Fruit fly (Drosophila melanogaster) whole organism, larva: ENCODE results near the gene TbCMF46.

Experiments
- noc ChIP-seq: fragments of 200-800 bp; sonication (Bioruptor generic); optimal IDR thresholded peaks from 3 replicates; lab custom pipeline; 2019; ENCODE audit warnings: missing biosample characterization, mild to moderate bottlenecking, missing genetic modification characterization, moderate library complexity

The TbCMF46 gene

dm6 chr2L:9945086-9945485 is 20.4 kb upstream of the TbCMF46 start:
- TF ChIP-seq noc (tag; lab: Kevin White, UChicago), result no peak

DNA sequence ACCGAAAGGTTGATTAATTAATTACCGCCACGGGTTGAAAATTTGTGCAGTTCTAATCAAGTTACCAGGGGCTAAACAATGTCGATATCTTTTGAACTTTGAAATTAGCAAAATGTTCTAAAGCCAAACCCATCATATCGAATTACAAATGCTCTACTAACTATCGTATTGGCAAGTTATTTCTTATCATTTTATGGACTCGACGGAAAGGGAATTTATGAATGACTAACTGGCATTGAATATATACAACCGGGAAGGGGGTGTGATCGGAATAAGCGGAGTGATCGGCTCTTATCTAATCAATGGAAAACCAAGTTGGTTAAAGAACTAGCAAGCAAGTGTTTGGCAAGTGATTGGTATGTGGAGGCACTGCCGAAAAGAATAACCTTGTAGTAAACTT is 18.9 kb upstream of the TbCMF46 start:
- TF ChIP-seq noc (tag; lab: Kevin White, UChicago), result peak; percentile 61

- peak; percentile 43 for TF ChIP-seq noc (tag; lab: Kevin White, UChicago)
Observed at dm6 chr2L:9938631-9939256, 14.1 kb upstream of the TbCMF46 start, which contains the start of the genes Datp and CG4619. Gene Datp, minus strand, starts transcription at chr2L:9938790. Gene CG4619, plus strand, starts transcription at chr2L:9938863.

dm6 chr2L:9937908-9938307 is 13.2 kb upstream of the TbCMF46 start, which contains the start of gene Arglu1:
Gene Arglu1, minus strand, starts transcription at chr2L:9938134.
- no peak for TF ChIP-seq noc (tag; lab: Kevin White, UChicago)

- TF ChIP-seq noc (tag; lab: Kevin White, UChicago), result no peak
Observed at dm6 chr2L:9933063-9933462, 8.4 kb upstream of the TbCMF46 start, which contains the start of gene Cpr30F. Gene Cpr30F, minus strand, starts transcription at chr2L:9933163.

DNA sequence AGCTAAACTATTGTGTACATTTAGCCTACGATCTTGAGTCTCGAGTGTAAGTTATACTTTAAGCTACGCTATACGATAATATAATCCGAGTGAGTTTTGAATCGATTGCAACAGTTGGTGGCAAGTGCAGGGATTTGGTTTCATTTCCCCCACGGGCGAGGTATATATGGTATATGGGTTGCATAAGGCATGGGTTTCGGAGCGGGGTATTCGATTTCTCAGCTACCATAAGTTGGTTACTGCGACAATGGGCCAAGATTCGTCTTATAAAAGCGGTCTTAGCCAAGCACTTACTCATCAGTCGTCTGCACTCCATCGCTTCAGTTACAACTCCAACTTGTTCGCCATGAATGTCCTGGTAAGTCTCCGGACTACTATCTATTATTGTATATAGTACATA is 5.6 kb upstream of the TbCMF46 start, which contains the start of gene CG42367:
Gene CG42367 (plus strand): TSS at position 301 of the 400 bp plus-strand sequence.
- no peak for TF ChIP-seq noc (tag; lab: Kevin White, UChicago)

- TF ChIP-seq noc (tag; lab: Kevin White, UChicago), result no peak
Observed at dm6 chr2L:9921401-9921800, 3.3 kb downstream of the TbCMF46 start, which contains the start of gene CG4592. Gene CG4592, plus strand, starts transcription at chr2L:9921633.

DNA sequence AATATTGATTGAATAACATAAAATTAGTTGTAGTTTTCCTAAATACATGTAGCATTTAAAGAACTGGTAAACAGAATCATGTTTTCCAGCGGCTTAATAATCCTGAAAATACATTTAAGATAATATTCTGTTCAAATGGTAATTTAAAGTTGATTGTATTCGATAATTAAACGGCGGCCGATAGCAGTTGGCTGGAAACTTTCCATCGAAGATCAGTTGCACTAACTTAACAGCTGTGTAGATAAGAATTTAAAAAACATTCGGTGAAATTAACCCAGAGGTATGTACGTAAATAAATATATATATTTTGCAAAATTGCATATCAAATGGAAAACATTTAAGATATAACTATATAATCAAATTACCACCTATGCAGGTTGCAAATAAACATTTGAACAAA is 4.7 kb downstream of the TbCMF46 start, which contains the start of gene CG4594:
Gene CG4594 (plus strand): TSS at position 212 of the 400 bp plus-strand sequence.
- TF ChIP-seq noc (tag; lab: Kevin White, UChicago), result no peak

- no peak for TF ChIP-seq noc (tag; lab: Kevin White, UChicago)
Observed at dm6 chr2L:9919218-9919617, 5.4 kb downstream of the TbCMF46 start.

DNA sequence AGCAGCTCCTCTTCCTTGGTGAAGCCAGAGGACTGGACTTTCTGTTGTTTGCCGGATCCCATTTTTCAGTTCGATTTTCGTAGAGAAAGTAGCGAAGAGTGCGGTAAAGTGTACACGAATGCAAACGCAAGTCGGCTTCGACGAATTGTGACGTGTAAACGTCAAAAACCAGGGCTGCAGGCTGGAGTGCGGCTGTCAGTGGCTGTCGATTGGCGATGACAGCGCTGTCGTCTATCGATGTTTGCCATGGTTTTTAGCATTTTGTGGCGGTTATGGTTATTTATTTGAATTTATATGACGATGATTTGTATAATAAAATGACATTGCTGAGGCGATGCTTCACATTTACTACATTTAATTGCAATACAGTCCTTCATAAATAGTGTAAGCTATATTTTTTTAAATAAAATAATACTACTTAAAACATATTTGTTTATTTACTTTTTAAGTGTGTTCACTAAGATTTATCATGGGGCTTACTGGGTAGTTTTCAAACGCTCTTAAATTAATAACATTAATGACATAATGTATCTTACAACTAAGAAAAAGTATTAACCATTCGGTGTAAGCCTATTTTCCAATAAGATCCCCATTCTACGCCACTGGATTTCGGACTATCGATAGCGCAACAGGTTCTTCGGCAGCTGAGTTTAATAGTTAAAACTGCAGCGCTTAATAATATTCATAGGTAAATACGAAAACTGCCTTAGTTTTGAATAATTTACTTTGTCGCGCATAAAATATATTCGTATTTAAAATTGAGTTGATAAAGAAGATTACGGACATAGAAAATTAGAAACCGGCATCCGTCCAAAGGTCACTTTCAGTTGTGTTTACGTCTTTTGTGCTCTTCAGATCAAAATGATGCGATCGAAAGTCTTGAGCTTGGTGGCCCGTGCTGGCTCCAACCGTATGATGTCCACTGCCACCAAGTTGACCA is 6.4 kb downstream of the TbCMF46 start, which contains the start of the genes CG5885 and CG4598:
Gene CG5885 (minus strand): TSS at position 311 of the 940 bp plus-strand sequence.
Gene CG4598 (plus strand): TSS at position 599 of the 940 bp plus-strand sequence.
- TF ChIP-seq noc (tag; lab: Kevin White, UChicago), result peak; percentile 68

DNA sequence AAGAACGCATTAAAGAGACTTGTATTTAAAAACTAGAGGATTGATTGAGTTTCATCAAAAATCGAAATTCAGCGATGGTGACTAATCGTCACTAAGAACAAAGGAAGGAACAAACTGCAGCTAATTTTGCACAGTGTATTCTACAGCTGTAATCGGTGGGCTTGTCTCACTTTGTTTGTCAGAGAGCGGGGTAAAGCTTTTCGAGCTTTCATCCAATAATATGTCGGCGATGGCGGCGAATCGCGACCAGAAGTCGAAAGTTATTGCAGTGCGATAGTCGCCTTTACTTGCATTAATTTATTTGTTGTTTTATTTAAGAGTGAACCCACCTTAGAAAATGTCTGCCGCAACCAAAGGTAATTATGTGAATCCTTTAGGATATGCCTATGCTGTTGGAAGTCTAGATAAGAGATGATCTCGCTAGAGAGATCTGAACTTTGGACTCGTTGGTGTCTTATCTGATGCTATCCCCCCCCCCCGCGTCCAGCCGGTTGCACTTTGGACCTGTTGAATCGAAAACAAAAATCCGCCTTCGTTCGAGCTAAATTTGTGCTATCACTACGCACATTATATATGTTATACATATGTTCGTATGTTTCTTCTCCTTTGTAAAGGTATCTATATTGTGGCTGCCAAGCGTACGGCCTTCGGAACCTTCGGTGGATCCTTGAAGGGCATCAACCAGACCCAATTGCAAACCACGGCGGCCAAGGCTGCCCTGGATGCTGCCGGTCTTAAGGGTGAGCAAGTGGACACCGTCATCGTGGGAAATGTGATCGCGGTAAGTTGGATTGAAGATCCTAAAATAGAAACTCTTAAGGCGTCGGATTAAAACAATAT is 9.4 kb downstream of the TbCMF46 start, which contains the start of gene yip2:
Gene yip2 (plus strand): TSS at position 243 of the 840 bp plus-strand sequence.
- TF ChIP-seq noc (tag; lab: Kevin White, UChicago), result peak; percentile 70

- no peak for TF ChIP-seq noc (tag; lab: Kevin White, UChicago)
Observed at dm6 chr2L:9912570-9913260, 11.9 kb downstream of the TbCMF46 start, which contains the start of the genes Etl1 and Srp54. Gene Etl1, minus strand, starts transcription at chr2L:9912608. Gene Srp54, plus strand, starts transcription at chr2L:9912911.

DNA sequence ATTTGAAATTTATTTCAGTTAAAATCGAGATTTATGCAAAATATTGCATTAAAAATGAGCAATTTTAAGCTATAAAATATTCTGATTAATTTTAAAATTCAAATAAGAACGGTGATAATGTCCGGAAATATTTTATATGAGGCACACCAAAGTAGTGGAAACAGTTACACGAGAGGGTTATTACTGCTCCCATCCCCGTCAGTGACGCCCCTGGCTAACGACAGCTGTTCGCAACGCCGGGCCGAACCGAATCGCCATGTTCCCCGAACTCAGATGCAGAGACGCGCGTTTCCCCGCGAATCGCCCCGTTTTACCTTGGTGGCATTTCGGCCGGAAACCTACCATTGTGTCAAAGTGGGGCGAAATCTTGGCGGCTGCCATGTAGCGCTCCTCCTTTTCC is 12.9 kb downstream of the TbCMF46 start:
- peak; percentile 25 for TF ChIP-seq noc (tag; lab: Kevin White, UChicago)

dm6 chr2L:9908468-9908967 is 16.1 kb downstream of the TbCMF46 start, which contains the start of gene CG13124:
Gene CG13124, minus strand, starts transcription at chr2L:9908633.
- TF ChIP-seq noc (tag; lab: Kevin White, UChicago), result no peak
